Fruit fly (Drosophila melanogaster): Measurements from ENCODE around the gene CG5131.

Gene CG5131

dm6 chr2L:17532134-17532533, 47.8 kb downstream of the CG5131 start, which contains the start of gene CG15145:
TSS of gene CG15145 (minus strand) at chr2L:17532234.
- TF ChIP-seq CG6854 (GFP tag; optimal IDR thresholded peaks at IDR 0.05) (no peak), fkh (GFP tag; optimal IDR thresholded peaks at IDR 0.05) (no peak), acj6 (GFP tag; optimal IDR thresholded peaks at IDR 0.05) (no peak), cyc (GFP tag; optimal IDR thresholded peaks at IDR 0.05) (no peak), CG9139 (GFP tag; optimal IDR thresholded peaks at IDR 0.05) (no peak), CG3032 (tag; optimal IDR thresholded peaks at IDR 0.05) (no peak), Sox14 (GFP tag; optimal IDR thresholded peaks at IDR 0.05) (no peak), CG4318 (GFP tag; optimal IDR thresholded peaks at IDR 0.05) (no peak), net (GFP tag; optimal IDR thresholded peaks at IDR 0.05) (no peak), dac (GFP tag; optimal IDR thresholded peaks at IDR 0.05) (no peak)

dm6 chr2L:17533794-17534193, 49.5 kb downstream of the CG5131 start:
- TF ChIP-seq Ets96B (tag; optimal IDR thresholded peaks at IDR 0.05) (no peak), CG31627 (GFP tag; optimal IDR thresholded peaks at IDR 0.05) (no peak), CG8319 (GFP tag; optimal IDR thresholded peaks at IDR 0.05) (no peak), CG16779 (tag; optimal IDR thresholded peaks at IDR 0.05) (no peak), Sox14 (GFP tag; optimal IDR thresholded peaks at IDR 0.05) (no peak), CG8632 (GFP tag; optimal IDR thresholded peaks at IDR 0.05) (no peak)

Measured in whole organism, prepupa.